Worm (Caenorhabditis elegans) whole organism, midembryonic: Measurements from ENCODE around the gene K11H3.8.

Experiments used
- cog-1 ChIP-seq: sonication (generic microtip); optimal IDR thresholded peaks from 2 replicates; lab custom pipeline; 2016; ENCODE audit warnings: missing genetic modification characterization, missing compliant biosample characterization
- flt-1 ChIP-seq: fragments of 200-800 bp; sonication (Bioruptor generic); IDR thresholded peaks from 2 replicates; pipeline ENCODE4 v1.3.6; 2022; ENCODE audit warnings: missing genetic modification characterization, missing compliant biosample characterization
- klf-2 ChIP-seq: fragments of 200-800 bp; sonication (Bioruptor generic); conservative IDR thresholded peaks from 2 replicates; pipeline ENCODE4 v1.3.6; 2022; ENCODE audit warnings: missing genetic modification reagents, missing genetic modification characterization, missing compliant biosample characterization
- med-1 ChIP-seq: sonication (generic microtip); optimal IDR thresholded peaks from 2 replicates; lab custom pipeline; 2017; ENCODE audit warnings: missing genetic modification characterization, mild to moderate bottlenecking, missing compliant biosample characterization, antibody characterized with exemption, missing genetic modification reagents; ENCODE audit not compliant: insufficient read depth
- ref-1 ChIP-seq: fragments of 200-800 bp; sonication (Bioruptor generic); conservative IDR thresholded peaks from 2 replicates; pipeline ENCODE4 v1.3.6; 2022; ENCODE audit warnings: missing genetic modification reagents, missing genetic modification characterization, missing compliant biosample characterization
- tab-1 ChIP-seq: fragments of 200-800 bp; sonication (Bioruptor generic); IDR thresholded peaks from 2 replicates; pipeline ENCODE4 v1.3.6; 2022; ENCODE audit warnings: missing genetic modification characterization, missing compliant biosample characterization
- ztf-23 ChIP-seq: fragments of 200-800 bp; sonication (Bioruptor generic); IDR thresholded peaks from 2 replicates; pipeline ENCODE4 v1.3.6; 2022; ENCODE audit warnings: missing genetic modification reagents, missing genetic modification characterization, missing compliant biosample characterization

DNA sequence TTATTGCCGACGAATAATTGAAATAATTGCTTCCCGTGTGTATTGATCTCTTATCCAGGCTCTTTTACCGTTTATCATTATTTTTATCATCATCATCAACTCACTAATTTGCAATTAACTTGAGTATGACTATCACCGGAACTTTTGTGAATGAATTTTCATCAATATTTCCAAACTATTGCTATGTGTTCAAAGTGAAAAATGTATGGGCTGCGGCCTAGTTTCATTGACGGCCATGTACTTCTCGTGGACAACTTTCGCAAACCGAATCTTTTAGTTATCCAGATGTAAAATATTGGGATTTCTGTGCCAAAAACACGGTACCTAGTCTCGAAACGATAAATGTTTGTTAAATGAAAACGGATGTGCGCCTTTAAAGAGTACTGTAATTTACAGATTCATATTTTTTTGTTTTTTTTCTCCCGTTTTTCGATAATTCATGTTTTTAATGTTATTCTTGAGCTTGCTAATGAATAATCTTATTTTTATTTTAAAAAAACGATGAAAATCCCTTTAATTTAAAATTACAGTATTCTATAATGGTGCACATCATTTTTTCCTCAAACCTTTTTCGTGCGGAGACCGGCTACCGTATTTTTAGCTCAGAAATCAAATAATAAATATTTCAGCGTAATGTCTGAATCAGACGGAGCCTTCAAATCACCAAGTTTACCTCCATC lies 36.4 kb upstream of the K11H3.8 start, which contains the start of gene ZK632.2:
- TF ChIP-seq med-1 (GFP tag; lab: Kevin White, UChicago) (no peak), tab-1 (GFP tag; lab: Robert Waterston, UW) (no peak), klf-2 (no peak), cog-1 (no peak), ztf-23 (GFP tag; lab: Robert Waterston, UW) (no peak), flt-1 (no peak), ref-1 (GFP tag; lab: Robert Waterston, UW) (no peak)
